Worm (Caenorhabditis elegans) whole organism, L3 larva: ENCODE measurements around the gene F59B2.14.

Source experiments
- ZK546.5 ChIP-seq: sonication (generic microtip); optimal IDR thresholded peaks from 2 replicates; lab custom pipeline; 2017; ENCODE audit warnings: missing biosample characterization, missing genetic modification characterization
- aly-2 ChIP-seq: fragments of 150-350 bp; optimal IDR thresholded peaks from 2 replicates; lab custom pipeline; 2014; ENCODE audit warnings: missing biosample characterization, missing genetic modification characterization
- ceh-28 ChIP-seq: fragments of 150-350 bp; optimal IDR thresholded peaks from 2 replicates; lab custom pipeline; 2014; ENCODE audit warnings: missing biosample characterization, missing genetic modification reagents, missing genetic modification characterization
- nfya-1 ChIP-seq: sonication (generic microtip); optimal IDR thresholded peaks from 2 replicates; lab custom pipeline; 2017; ENCODE audit warnings: missing genetic modification characterization, mild to moderate bottlenecking, missing compliant biosample characterization, antibody characterized with exemption, moderate library complexity; ENCODE audit not compliant: insufficient read depth
- nhr-77 ChIP-seq: fragments of 150-350 bp; optimal IDR thresholded peaks from 2 replicates; lab custom pipeline; 2014; ENCODE audit warnings: missing biosample characterization, missing genetic modification characterization
- pqm-1 ChIP-seq: fragments of 150-350 bp; optimal IDR thresholded peaks from 2 replicates; lab custom pipeline; 2017; ENCODE audit warnings: missing biosample characterization, missing genetic modification characterization, inconsistent platforms
- unc-62 ChIP-seq: fragments of 150-350 bp; sonication (generic microtip); optimal IDR thresholded peaks from 4 replicates; lab custom pipeline; 2014; ENCODE audit warnings: missing biosample characterization, missing genetic modification reagents, missing genetic modification characterization
- ztf-11 ChIP-seq: fragments of 150-350 bp; optimal IDR thresholded peaks from 2 replicates; lab custom pipeline; 2014; ENCODE audit warnings: missing biosample characterization, missing genetic modification characterization
- ztf-4 ChIP-seq: fragments of 150-350 bp; optimal IDR thresholded peaks from 2 replicates; lab custom pipeline; 2014; ENCODE audit warnings: missing biosample characterization, missing genetic modification characterization

DNA sequence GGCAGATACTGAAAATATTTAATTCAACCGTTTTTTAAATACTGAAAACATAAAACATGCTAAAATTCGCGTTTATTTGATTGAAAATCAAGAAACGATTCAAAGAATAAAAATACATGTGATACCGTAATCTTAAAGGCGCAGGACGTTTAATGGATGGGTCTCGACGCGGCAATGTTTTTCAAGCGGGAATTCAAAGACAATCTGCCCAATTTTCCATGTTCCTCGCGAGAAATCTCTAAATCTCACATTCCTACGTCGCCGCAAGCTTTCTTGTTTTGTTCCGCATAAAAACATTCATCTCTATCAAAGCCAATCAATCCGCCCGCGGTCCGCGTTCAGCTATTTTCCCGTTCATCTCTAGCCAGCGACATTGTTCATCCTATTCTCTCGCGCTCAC, 20.9 kb downstream of the F59B2.14 start:
- no peak for TF ChIP-seq pqm-1
- no peak for TF ChIP-seq ceh-28 (tag; lab: Kevin White, UChicago)
- no peak for TF ChIP-seq ZK546.5 (tag; lab: Kevin White, UChicago)
- TF ChIP-seq aly-2 (tag; lab: Kevin White, UChicago) = no peak
- no peak for TF ChIP-seq unc-62
- no peak for TF ChIP-seq nfya-1 (tag; lab: Kevin White, UChicago)
- no peak for TF ChIP-seq ztf-11
- TF ChIP-seq nhr-77 = no peak
- no peak for TF ChIP-seq ztf-4 (tag; lab: Kevin White, UChicago)
